Worm (Caenorhabditis elegans): Measurements from ENCODE around the gene pqn-13.

ce11 chrV:5701106-5701505 is 25.2 kb upstream of the pqn-13 start:
- TF ChIP-seq nhr-237 (tag; optimal IDR thresholded peaks at IDR 0.05) (no peak), lin-39 (tag; optimal IDR thresholded peaks at IDR 0.05) (no peak), fkh-10 (GFP tag; optimal IDR thresholded peaks at IDR 0.05) (no peak), pha-4 (tag; optimal IDR thresholded peaks at IDR 0.05) (no peak), ztf-11 (tag; optimal IDR thresholded peaks at IDR 0.05) (no peak), tbx-2 (tag; optimal IDR thresholded peaks at IDR 0.05) (no peak), ceh-82 (tag; optimal IDR thresholded peaks at IDR 0.05) (no peak), lsy-12 (tag; optimal IDR thresholded peaks at IDR 0.05) (no peak), unc-39 (tag; optimal IDR thresholded peaks at IDR 0.05) (no peak)

All from whole organism, L3 larva.